Worm (Caenorhabditis elegans) whole organism, L2 larva: Measurements from ENCODE around the gene ragc-1.

ENCODE experiments used
- C34F6.9 ChIP-seq: fragments of 150-350 bp; optimal IDR thresholded peaks from 2 replicates; lab custom pipeline; 2014; ENCODE audit warnings: missing biosample characterization, missing genetic modification characterization
- F13H6.1 ChIP-seq: sonication (generic microtip); optimal IDR thresholded peaks from 2 replicates; lab custom pipeline; 2016; ENCODE audit warnings: missing genetic modification characterization, missing compliant biosample characterization
- R02D3.7 ChIP-seq: fragments of 150-350 bp; optimal IDR thresholded peaks from 2 replicates; lab custom pipeline; 2014; ENCODE audit warnings: missing biosample characterization, missing genetic modification characterization
- Y55F3AM.14 ChIP-seq: fragments of 200-800 bp; sonication (Bioruptor generic); optimal IDR thresholded peaks from 2 replicates; lab custom pipeline; 2018; ENCODE audit warnings: mild to moderate bottlenecking, missing genetic modification characterization, missing compliant biosample characterization
- ZK546.5 ChIP-seq: sonication (generic microtip); optimal IDR thresholded peaks from 2 replicates; lab custom pipeline; 2017; ENCODE audit warnings: missing biosample characterization, missing genetic modification characterization
- alr-1 ChIP-seq: fragments of 150-350 bp; optimal IDR thresholded peaks from 2 replicates; lab custom pipeline; 2014; ENCODE audit warnings: missing biosample characterization, missing genetic modification characterization
- aly-2 ChIP-seq: fragments of 150-350 bp; optimal IDR thresholded peaks from 2 replicates; lab custom pipeline; 2014; ENCODE audit warnings: missing biosample characterization, missing genetic modification characterization
- ama-1 ChIP-seq: fragments of 150-350 bp; optimal IDR thresholded peaks from 2 replicates; lab custom pipeline; 2018; ENCODE audit warnings: inconsistent platforms
- blmp-1 ChIP-seq: sonication (generic microtip); optimal IDR thresholded peaks from 2 replicates; lab custom pipeline; 2017; ENCODE audit warnings: missing genetic modification characterization, mild to moderate bottlenecking, missing compliant biosample characterization, antibody characterized with exemption, moderate library complexity; ENCODE audit not compliant: insufficient read depth
- ceh-16 ChIP-seq: fragments of 150-350 bp; optimal IDR thresholded peaks from 2 replicates; lab custom pipeline; 2014; ENCODE audit warnings: missing biosample characterization, missing genetic modification characterization
- ceh-82 ChIP-seq: fragments of 150-350 bp; optimal IDR thresholded peaks from 2 replicates; lab custom pipeline; 2014; ENCODE audit warnings: missing biosample characterization, missing genetic modification characterization
- crh-2 ChIP-seq: sonication (generic microtip); optimal IDR thresholded peaks from 2 replicates; lab custom pipeline; 2017; ENCODE audit warnings: missing biosample characterization, missing genetic modification characterization
- dmd-4 ChIP-seq: sonication (generic microtip); optimal IDR thresholded peaks from 2 replicates; lab custom pipeline; 2017; ENCODE audit warnings: missing biosample characterization, missing genetic modification characterization
- egl-27 ChIP-seq: sonication (generic microtip); optimal IDR thresholded peaks from 3 replicates; lab custom pipeline; 2017; ENCODE audit warnings: missing biosample characterization, missing genetic modification reagents, missing genetic modification characterization
- elt-1 ChIP-seq: fragments of 150-350 bp; optimal IDR thresholded peaks from 2 replicates; lab custom pipeline; 2014; ENCODE audit warnings: missing biosample characterization, missing genetic modification characterization
- elt-3 ChIP-seq: sonication (generic microtip); optimal IDR thresholded peaks from 2 replicates; lab custom pipeline; 2017; ENCODE audit warnings: missing biosample characterization, missing genetic modification characterization
- fos-1 ChIP-seq: fragments of 150-350 bp; optimal IDR thresholded peaks from 2 replicates; lab custom pipeline; 2014; ENCODE audit warnings: missing biosample characterization, missing genetic modification characterization
- gmeb-1 ChIP-seq: fragments of 150-350 bp; optimal IDR thresholded peaks from 2 replicates; lab custom pipeline; 2014; ENCODE audit warnings: missing biosample characterization, missing genetic modification characterization
- lin-11 ChIP-seq: fragments of 150-350 bp; sonication (generic microtip); optimal IDR thresholded peaks from 2 replicates; lab custom pipeline; 2014; ENCODE audit warnings: missing biosample characterization, missing genetic modification characterization, inconsistent platforms, mixed read lengths
- lin-13 ChIP-seq: fragments of 150-350 bp; optimal IDR thresholded peaks from 2 replicates; lab custom pipeline; 2014; ENCODE audit warnings: missing biosample characterization, missing genetic modification reagents, missing genetic modification characterization
- lin-39 ChIP-seq: fragments of 150-350 bp; optimal IDR thresholded peaks from 2 replicates; lab custom pipeline; 2014; ENCODE audit warnings: missing biosample characterization, missing genetic modification reagents, missing genetic modification characterization
- lsy-2 ChIP-seq, 2 experiments: fragments of 150-350 bp in 1 of 2; sonication (generic microtip) in 1 of 2; optimal IDR thresholded peaks; 2 replicates each; lab custom pipeline; 2014 to 2017; ENCODE audit warnings: missing biosample characterization in 2 of 2, missing genetic modification characterization in 2 of 2
- mab-5 ChIP-seq: fragments of 150-350 bp; optimal IDR thresholded peaks from 2 replicates; lab custom pipeline; 2014; ENCODE audit warnings: missing biosample characterization, missing genetic modification characterization
- mbf-1 ChIP-seq: sonication (generic microtip); optimal IDR thresholded peaks from 2 replicates; lab custom pipeline; 2017; ENCODE audit warnings: missing biosample characterization, missing genetic modification characterization
- mdl-1 ChIP-seq, 2 experiments: fragments of 150-350 bp in 1 of 2; sonication (generic microtip) in 1 of 2; optimal IDR thresholded peaks; 2 replicates each; lab custom pipeline; 2017; ENCODE audit warnings: missing biosample characterization in 2 of 2, missing genetic modification characterization in 2 of 2
- nhr-10 ChIP-seq: sonication (generic microtip); optimal IDR thresholded peaks from 2 replicates; lab custom pipeline; 2017; ENCODE audit warnings: missing biosample characterization, missing genetic modification characterization
- nhr-11 ChIP-seq: fragments of 150-350 bp; optimal IDR thresholded peaks from 2 replicates; lab custom pipeline; 2014; ENCODE audit warnings: missing biosample characterization, missing genetic modification characterization
- nhr-12 ChIP-seq: fragments of 150-350 bp; optimal IDR thresholded peaks from 2 replicates; lab custom pipeline; 2014; ENCODE audit warnings: missing biosample characterization, missing genetic modification characterization
- nhr-129 ChIP-seq: fragments of 150-350 bp; optimal IDR thresholded peaks from 2 replicates; lab custom pipeline; 2014; ENCODE audit warnings: missing biosample characterization, missing genetic modification characterization
- nhr-21 ChIP-seq: fragments of 150-350 bp; optimal IDR thresholded peaks from 2 replicates; lab custom pipeline; 2014; ENCODE audit warnings: missing biosample characterization, missing genetic modification characterization
- nhr-23 ChIP-seq: fragments of 150-350 bp; optimal IDR thresholded peaks from 2 replicates; lab custom pipeline; 2014; ENCODE audit warnings: missing biosample characterization, missing genetic modification reagents, missing genetic modification characterization
- nhr-237 ChIP-seq: fragments of 150-350 bp; optimal IDR thresholded peaks from 2 replicates; lab custom pipeline; 2014; ENCODE audit warnings: missing biosample characterization, missing genetic modification characterization
- nhr-25 ChIP-seq: fragments of 150-350 bp; sonication (generic microtip); optimal IDR thresholded peaks from 3 replicates; lab custom pipeline; 2014; ENCODE audit warnings: missing biosample characterization, missing genetic modification characterization
- nhr-6 ChIP-seq: fragments of 150-350 bp; optimal IDR thresholded peaks from 2 replicates; lab custom pipeline; 2014; ENCODE audit warnings: missing biosample characterization, missing genetic modification characterization
- nhr-77 ChIP-seq: fragments of 150-350 bp; optimal IDR thresholded peaks from 2 replicates; lab custom pipeline; 2014; ENCODE audit warnings: missing biosample characterization, missing genetic modification characterization
- peb-1 ChIP-seq: fragments of 150-350 bp; optimal IDR thresholded peaks from 2 replicates; lab custom pipeline; 2014; ENCODE audit warnings: missing biosample characterization, missing genetic modification characterization
- sem-4 ChIP-seq: fragments of 150-350 bp; optimal IDR thresholded peaks from 2 replicates; lab custom pipeline; 2014; ENCODE audit warnings: missing biosample characterization, missing genetic modification reagents, missing genetic modification characterization
- skn-1 ChIP-seq: sonication (generic microtip); optimal IDR thresholded peaks from 2 replicates; lab custom pipeline; 2017; ENCODE audit warnings: missing biosample characterization, missing genetic modification characterization
- sma-3 ChIP-seq: sonication (generic microtip); optimal IDR thresholded peaks from 2 replicates; lab custom pipeline; 2016; ENCODE audit warnings: missing genetic modification reagents, missing genetic modification characterization, missing compliant biosample characterization
- sma-9 ChIP-seq, 2 experiments: fragments of 150-350 bp in 1 of 2; sonication (generic microtip) in 1 of 2; optimal IDR thresholded peaks; 2 replicates each; lab custom pipeline; 2014 to 2016; ENCODE audit warnings: missing genetic modification characterization in 2 of 2, mild to moderate bottlenecking in 1 of 2, missing biosample characterization in 1 of 2, missing compliant biosample characterization in 1 of 2, missing genetic modification reagents in 1 of 2, moderate library complexity in 1 of 2
- snpc-4 ChIP-seq: fragments of 150-350 bp; optimal IDR thresholded peaks from 2 replicates; lab custom pipeline; 2014; ENCODE audit warnings: missing biosample characterization, missing genetic modification characterization
- unc-39 ChIP-seq: fragments of 150-350 bp; optimal IDR thresholded peaks from 2 replicates; lab custom pipeline; 2014; ENCODE audit warnings: missing biosample characterization, missing genetic modification characterization
- unc-55 ChIP-seq: fragments of 150-350 bp; sonication (generic microtip); optimal IDR thresholded peaks from 3 replicates; lab custom pipeline; 2014; ENCODE audit warnings: missing biosample characterization, missing genetic modification reagents, missing genetic modification characterization
- unc-62 ChIP-seq: fragments of 150-350 bp; optimal IDR thresholded peaks from 2 replicates; lab custom pipeline; 2014; ENCODE audit warnings: missing biosample characterization, missing genetic modification reagents, missing genetic modification characterization
- zag-1 ChIP-seq: fragments of 150-350 bp; optimal IDR thresholded peaks from 2 replicates; lab custom pipeline; 2014; ENCODE audit warnings: missing biosample characterization, missing genetic modification characterization
- ztf-1 ChIP-seq: fragments of 200-800 bp; sonication (Bioruptor generic); conservative IDR thresholded peaks from 2 replicates; pipeline ENCODE4 v1.3.6; 2022; ENCODE audit warnings: missing genetic modification characterization, missing compliant biosample characterization
- ztf-11 ChIP-seq: sonication (generic microtip); optimal IDR thresholded peaks from 2 replicates; lab custom pipeline; 2017; ENCODE audit warnings: missing biosample characterization, missing genetic modification characterization
- ztf-4 ChIP-seq: fragments of 150-350 bp; optimal IDR thresholded peaks from 2 replicates; lab custom pipeline; 2014; ENCODE audit warnings: missing biosample characterization, missing genetic modification characterization

ragc-1 gene

ce11 chrIV:11599717-11600116 is 5.0 kb downstream of the ragc-1 start:
- TF ChIP-seq crh-2 (tag; lab: Kevin White, UChicago) = no peak
- peak; percentile 47 for TF ChIP-seq elt-1 (tag; lab: Kevin White, UChicago)
- no peak for TF ChIP-seq ztf-4 (tag; lab: Kevin White, UChicago)
- TF ChIP-seq ceh-16 (tag; lab: Kevin White, UChicago) = peak; percentile 7
- no peak for TF ChIP-seq F13H6.1 (tag; lab: Kevin White, UChicago)

- TF ChIP-seq crh-2 (tag; lab: Kevin White, UChicago) (no peak), zag-1 (tag; lab: Kevin White, UChicago) (no peak), unc-39 (tag; lab: Kevin White, UChicago) (no peak)
These were observed 7.7 kb downstream of the ragc-1 start for ce11 chrIV:11597079-11597478.

- TF ChIP-seq nhr-11 (tag; lab: Kevin White, UChicago) = no peak
- TF ChIP-seq nhr-12 (tag; lab: Kevin White, UChicago) = no peak
- TF ChIP-seq aly-2 (tag; lab: Kevin White, UChicago) = no peak
- TF ChIP-seq dmd-4 (tag; lab: Kevin White, UChicago) = no peak
- TF ChIP-seq sem-4 (tag; lab: Kevin White, UChicago) = peak; percentile 61
- no peak for TF ChIP-seq nhr-10
- TF ChIP-seq nhr-6 (tag; lab: Kevin White, UChicago) = no peak
- peak; percentile 47 for TF ChIP-seq nhr-21 (tag; lab: Kevin White, UChicago)
- no peak for TF ChIP-seq egl-27 (tag; lab: Kevin White, UChicago)
- no peak for TF ChIP-seq peb-1 (tag; lab: Kevin White, UChicago)
- TF ChIP-seq nhr-129 (tag; lab: Kevin White, UChicago) = peak; percentile 44
- no peak for TF ChIP-seq nhr-77
- no peak for TF ChIP-seq gmeb-1 (tag; lab: Kevin White, UChicago)
- no peak for TF ChIP-seq ceh-16 (tag; lab: Kevin White, UChicago)
- TF ChIP-seq blmp-1 (tag; lab: Kevin White, UChicago) = peak; percentile 30
- peak; percentile 23 for TF ChIP-seq fos-1 (tag; lab: Kevin White, UChicago)
- no peak for TF ChIP-seq ZK546.5 (tag; lab: Kevin White, UChicago)
- TF ChIP-seq unc-39 (tag; lab: Kevin White, UChicago) = no peak
- TF ChIP-seq elt-3 (tag; lab: Kevin White, UChicago) = no peak
- TF ChIP-seq elt-1 (tag; lab: Kevin White, UChicago) = no peak
- TF ChIP-seq lsy-2 (tag; optimal IDR thresholded peaks at IDR 0.05; lab: Kevin White, UChicago) = peak; percentile 29 to 59
- peak; percentile 34 for TF ChIP-seq unc-55 (GFP tag; lab: Kevin White, UChicago)
- TF ChIP-seq mab-5 = no peak
- TF ChIP-seq ztf-4 (tag; lab: Kevin White, UChicago) = no peak
- TF ChIP-seq mbf-1 = no peak
- TF ChIP-seq lin-11 (tag; lab: Kevin White, UChicago) = no peak
- TF ChIP-seq C34F6.9 (tag; lab: Kevin White, UChicago) = peak; percentile 48
- TF ChIP-seq Y55F3AM.14 (GFP tag; lab: Kevin White, UChicago) = peak; percentile 4
- TF ChIP-seq crh-2 (tag; lab: Kevin White, UChicago) = peak; percentile 76
- peak; percentile 60 for TF ChIP-seq sma-9 (GFP tag; optimal IDR thresholded peaks at IDR 0.05; lab: Kevin White, UChicago)
- no peak for TF ChIP-seq sma-9 (tag; optimal IDR thresholded peaks at IDR 0.05; lab: Kevin White, UChicago)
- TF ChIP-seq ztf-1 (GFP tag; lab: Robert Waterston, UW) = no peak
- no peak for TF ChIP-seq sma-3 (GFP tag; lab: Kevin White, UChicago)
- peak in 1 of 2 experiments; percentile 57 for TF ChIP-seq mdl-1 (tag; optimal IDR thresholded peaks at IDR 0.05; lab: Kevin White, UChicago)
- TF ChIP-seq alr-1 = no peak
- TF ChIP-seq ceh-82 (tag; lab: Kevin White, UChicago) = no peak
- no peak for TF ChIP-seq nhr-237 (tag; lab: Kevin White, UChicago)
- no peak for TF ChIP-seq lin-39 (tag; lab: Kevin White, UChicago)
- TF ChIP-seq ama-1 (lab: Kevin White, UChicago) = peak; percentile 99
- no peak for TF ChIP-seq ztf-11 (tag; lab: Kevin White, UChicago)
- no peak for TF ChIP-seq skn-1 (tag; lab: Kevin White, UChicago)
- no peak for TF ChIP-seq unc-62 (GFP tag; lab: Kevin White, UChicago)
- no peak for TF ChIP-seq nhr-25
- no peak for TF ChIP-seq nhr-23 (tag; lab: Kevin White, UChicago)
- TF ChIP-seq R02D3.7 (tag; lab: Kevin White, UChicago) = no peak
- TF ChIP-seq lin-13 (GFP tag; lab: Kevin White, UChicago) = peak; percentile 27
- TF ChIP-seq F13H6.1 (tag; lab: Kevin White, UChicago) = peak; percentile 63
- no peak for TF ChIP-seq snpc-4
- peak; percentile 25 for TF ChIP-seq zag-1 (tag; lab: Kevin White, UChicago)
- TF ChIP-seq, all 48 proteins: peak for 16
These were observed 10.5 kb downstream of the ragc-1 start, which contains the start of gene mig-38 for ce11 chrIV:11594191-11594673. Gene mig-38, plus strand, starts transcription at chrIV:11594244.
